Worm (Caenorhabditis elegans): ENCODE data around the gene F35H12.5.
A peak's percentile ranks its signal among the peaks of the same experiment; 100 is the strongest.

The F35H12.5 gene

ce11 chrX:949466-949865 is 31.3 kb downstream of the F35H12.5 start (continued):
- TF ChIP-seq B0336.3 (GFP tag; IDR thresholded peaks at IDR 0.05) (peak; percentile 60; the same call in 1 of the 2 replicates), F23B12.7 (tag; optimal IDR thresholded peaks at IDR 0.05; ENCODE audit: insufficient read depth) (peak; percentile 4), efl-1 (GFP tag; optimal IDR thresholded peaks at IDR 0.05) (peak; percentile 17), pbrm-1 (GFP tag; IDR thresholded peaks at IDR 0.05) (peak; percentile 71), tlf-1 (GFP tag; optimal IDR thresholded peaks at IDR 0.05) (no peak), F10E7.11 (tag; optimal IDR thresholded peaks at IDR 0.05) (no peak), unc-62 (GFP tag; optimal IDR thresholded peaks at IDR 0.05) (no peak), B0261.1 (tag; optimal IDR thresholded peaks at IDR 0.05) (no peak), mxl-1 (tag; optimal IDR thresholded peaks at IDR 0.05) (no peak), B0035.1 (tag; optimal IDR thresholded peaks at IDR 0.05) (peak; percentile 63), ztf-6 (GFP tag; IDR thresholded peaks at IDR 0.05) (0 out of 2 replicates have a peak, but pooled peaks have one; percentile 41), F55B11.4 (tag; optimal IDR thresholded peaks at IDR 0.05; ENCODE audit: borderline replicate concordance, insufficient read depth) (no peak), hsf-1 (GFP tag; IDR thresholded peaks at IDR 0.05) (0 out of 2 replicates have a peak, but pooled peaks have one; percentile 42), tbp1 (GFP tag; optimal IDR thresholded peaks at IDR 0.05) (peak; percentile 32), dpff-1 (tag; optimal IDR thresholded peaks at IDR 0.05) (no peak), F52B5.7 (tag; optimal IDR thresholded peaks at IDR 0.05) (no peak), madf-6 (GFP tag; IDR thresholded peaks at IDR 0.05) (no peak), lin-35 (GFP tag; optimal IDR thresholded peaks at IDR 0.05) (peak in 1 of 3 experiments; percentile 36), ets-4 (GFP tag; optimal IDR thresholded peaks at IDR 0.05) (no peak), F39B2.1 (GFP tag; IDR thresholded peaks at IDR 0.05) (no peak), pha-4 (tag; optimal IDR thresholded peaks at IDR 0.05) (no peak), gei-17 (GFP tag; optimal IDR thresholded peaks at IDR 0.05) (peak; percentile 71), mcd-1 (GFP tag; IDR thresholded peaks at IDR 0.05) (peak; percentile 68)

ce11 chrX:950482-950881 is 32.3 kb downstream of the F35H12.5 start, which contains the start of gene arr-1:
Gene arr-1, plus strand, starts transcription at chrX:950782.
- TF ChIP-seq Y79H2A.3 (GFP tag; conservative IDR thresholded peaks at IDR 0.05) (no peak), B0019.2 (GFP tag; conservative IDR thresholded peaks at IDR 0.05) (no peak), ztf-26 (tag; optimal IDR thresholded peaks at IDR 0.05) (no peak), let-607 (tag; optimal IDR thresholded peaks at IDR 0.05) (no peak), madf-10 (tag; optimal IDR thresholded peaks at IDR 0.05) (no peak)

- TF ChIP-seq F49E8.2 (tag; optimal IDR thresholded peaks at IDR 0.05; ENCODE audit: insufficient read depth) (no peak), let-607 (tag; optimal IDR thresholded peaks at IDR 0.05) (no peak), lag-1 (GFP tag; IDR thresholded peaks at IDR 0.05) (no peak)
These were observed 34.4 kb downstream of the F35H12.5 start for ce11 chrX:952557-953083.

- TF ChIP-seq tbx-9 (tag; optimal IDR thresholded peaks at IDR 0.05; ENCODE audit: borderline replicate concordance) (no peak), gei-17 (GFP tag; optimal IDR thresholded peaks at IDR 0.05) (no peak), snpc-4 (GFP tag; optimal IDR thresholded peaks at IDR 0.05) (no peak), snpc-4 (tag; optimal IDR thresholded peaks at IDR 0.05) (no peak), K12H6.12 (tag; optimal IDR thresholded peaks at IDR 0.05) (no peak), mes-4 (tag; optimal IDR thresholded peaks at IDR 0.05) (no peak), F39B2.1 (GFP tag; IDR thresholded peaks at IDR 0.05) (no peak), nfyb-1 (GFP tag; IDR thresholded peaks at IDR 0.05) (0 out of 2 replicates have a peak, but pooled peaks have one; percentile 13), attf-3 (GFP tag; conservative IDR thresholded peaks at IDR 0.05) (peak; percentile 87), lin-40 (tag; optimal IDR thresholded peaks at IDR 0.05) (peak; percentile 10), nfya-1 (tag; optimal IDR thresholded peaks at IDR 0.05; ENCODE audit: borderline replicate concordance, insufficient read depth) (no peak), tlf-1 (GFP tag; optimal IDR thresholded peaks at IDR 0.05) (no peak), nhr-90 (tag; optimal IDR thresholded peaks at IDR 0.05) (no peak), nhr-80 (tag; optimal IDR thresholded peaks at IDR 0.05) (peak; percentile 4), snpc-1.3 (tag; optimal IDR thresholded peaks at IDR 0.05; ENCODE audit: insufficient read depth) (no peak), bed-2 (GFP tag; IDR thresholded peaks at IDR 0.05) (no peak)
These were observed 36.4 kb downstream of the F35H12.5 start, which contains the start of gene apm-3 for ce11 chrX:954499-955061. Gene apm-3, plus strand, starts transcription at chrX:954975.
